Fruit fly (Drosophila melanogaster) whole organism, embryonic: ENCODE results near the gene Cdk1.

ENCODE experiments used
- B-H2 ChIP-seq: fragments of 200-800 bp; sonication (Bioruptor generic); optimal IDR thresholded peaks from 2 replicates; lab custom pipeline; 2018; ENCODE audit warnings: missing biosample characterization, mild to moderate bottlenecking, missing genetic modification characterization
- CG10267 ChIP-seq: fragments of 200-800 bp; sonication (Bioruptor generic); optimal IDR thresholded peaks from 2 replicates; lab custom pipeline; 2018; ENCODE audit warnings: missing biosample characterization, mild to moderate bottlenecking, missing genetic modification characterization, moderate library complexity
- CG10274 ChIP-seq: fragments of 200-800 bp; sonication (Bioruptor generic); optimal IDR thresholded peaks from 3 replicates; lab custom pipeline; 2017; ENCODE audit warnings: missing biosample characterization, mild to moderate bottlenecking, missing genetic modification characterization
- CG12155 ChIP-seq: fragments of 200-800 bp; sonication (Bioruptor generic); optimal IDR thresholded peaks from 3 replicates; lab custom pipeline; 2016; ENCODE audit warnings: missing biosample characterization, missing genetic modification characterization
- CG13424 ChIP-seq: fragments of 200-800 bp; sonication (Bioruptor generic); optimal IDR thresholded peaks from 2 replicates; lab custom pipeline; 2019; ENCODE audit warnings: missing biosample characterization, mild to moderate bottlenecking, missing genetic modification characterization, moderate library complexity
- CG14965 ChIP-seq: fragments of 200-800 bp; sonication (Bioruptor generic); optimal IDR thresholded peaks from 2 replicates; lab custom pipeline; 2016; ENCODE audit warnings: missing biosample characterization, missing genetic modification characterization, borderline replicate concordance
- CG17328 ChIP-seq: fragments of 200-800 bp; sonication (Bioruptor generic); IDR thresholded peaks from 2 replicates; pipeline ENCODE4 v1.3.6; 2022; ENCODE audit warnings: missing biosample characterization, missing genetic modification characterization
- CG17385 ChIP-seq: fragments of 200-800 bp; sonication (Bioruptor generic); optimal IDR thresholded peaks from 3 replicates; lab custom pipeline; 2018; ENCODE audit warnings: missing biosample characterization, mild to moderate bottlenecking, missing genetic modification characterization
- CG17912 ChIP-seq: fragments of 200-800 bp; sonication (Bioruptor generic); optimal IDR thresholded peaks from 2 replicates; lab custom pipeline; 2018; ENCODE audit warnings: missing biosample characterization, mild to moderate bottlenecking, missing genetic modification characterization
- CG2199 ChIP-seq: fragments of 200-800 bp; sonication (Bioruptor generic); IDR thresholded peaks from 3 replicates; pipeline ENCODE4 v1.3.6; 2022; ENCODE audit warnings: missing biosample characterization, missing genetic modification characterization
- CG3163 ChIP-seq: fragments of 200-800 bp; sonication (Bioruptor generic); optimal IDR thresholded peaks from 3 replicates; lab custom pipeline; 2016; ENCODE audit warnings: missing biosample characterization, missing genetic modification characterization
- CG32767 ChIP-seq: fragments of 200-800 bp; sonication (Bioruptor generic); IDR thresholded peaks from 2 replicates; pipeline ENCODE4 v1.3.6; 2022; ENCODE audit warnings: missing biosample characterization, missing genetic modification characterization
- CG42726 ChIP-seq: fragments of 200-800 bp; sonication (Bioruptor generic); IDR thresholded peaks from 2 replicates; pipeline ENCODE4 v1.3.6; 2022; ENCODE audit warnings: missing biosample characterization, missing genetic modification characterization; ENCODE audit not compliant: partially characterized antibody
- CG5245 ChIP-seq: fragments of 200-800 bp; sonication (Bioruptor generic); optimal IDR thresholded peaks from 3 replicates; lab custom pipeline; 2016; ENCODE audit warnings: missing biosample characterization, missing genetic modification characterization
- CG6254 ChIP-seq: fragments of 200-800 bp; sonication (Bioruptor generic); optimal IDR thresholded peaks from 3 replicates; lab custom pipeline; 2017; ENCODE audit warnings: mild to moderate bottlenecking, missing biosample characterization, missing genetic modification reagents, missing genetic modification characterization
- CG8924 ChIP-seq: fragments of 200-800 bp; optimal IDR thresholded peaks from 3 replicates; lab custom pipeline; 2019; ENCODE audit warnings: missing biosample characterization, mild to moderate bottlenecking, missing genetic modification characterization, moderate library complexity
- CG9437 ChIP-seq: fragments of 200-800 bp; sonication (Bioruptor generic); optimal IDR thresholded peaks from 2 replicates; lab custom pipeline; 2018; ENCODE audit warnings: missing biosample characterization, mild to moderate bottlenecking, missing genetic modification characterization
- Dbx ChIP-seq: fragments of 200-800 bp; sonication (Bioruptor generic); IDR thresholded peaks from 3 replicates; pipeline ENCODE4 v1.3.6; 2022; ENCODE audit warnings: missing biosample characterization, missing genetic modification characterization
- Eip74EF ChIP-seq, 2 experiments: fragments of 200-800 bp in 1 of 2; fragments of >200 bp in 1 of 2; sonication (Bioruptor generic) in 1 of 2; optimal IDR thresholded peaks; 2 replicates each; lab custom pipeline; 2017 to 2019; ENCODE audit warnings: missing biosample characterization in 2 of 2, missing genetic modification characterization in 2 of 2, mild to moderate bottlenecking in 1 of 2, moderate library complexity in 1 of 2
- Gug ChIP-seq: fragments of 200-800 bp; sonication (Bioruptor generic); IDR thresholded peaks from 4 replicates; pipeline ENCODE4 v1.3.6; 2022; ENCODE audit warnings: missing biosample characterization, missing genetic modification characterization
- H2.0 ChIP-seq: fragments of 200-800 bp; sonication (Bioruptor generic); IDR thresholded peaks from 2 replicates; pipeline ENCODE4 v1.3.6; 2022; ENCODE audit warnings: missing biosample characterization, missing genetic modification characterization
- HmgD ChIP-seq: fragments of 200-800 bp; sonication (Bioruptor generic); optimal IDR thresholded peaks from 3 replicates; lab custom pipeline; 2016; ENCODE audit warnings: missing biosample characterization, missing genetic modification characterization
- Jarid2 ChIP-seq: fragments of 200-800 bp; sonication (Bioruptor generic); optimal IDR thresholded peaks from 3 replicates; lab custom pipeline; 2017; ENCODE audit warnings: mild to moderate bottlenecking, missing biosample characterization, missing genetic modification reagents, missing genetic modification characterization
- Mes4 ChIP-seq: fragments of 200-800 bp; sonication (Bioruptor generic); optimal IDR thresholded peaks from 2 replicates; lab custom pipeline; 2016; ENCODE audit warnings: missing biosample characterization, missing genetic modification characterization
- Neu2 ChIP-seq: fragments of 200-800 bp; sonication (Bioruptor generic); optimal IDR thresholded peaks from 3 replicates; lab custom pipeline; 2016; ENCODE audit warnings: missing biosample characterization, missing genetic modification characterization, borderline replicate concordance
- Pdp1 ChIP-seq, 2 experiments: fragments of 200-800 bp; sonication (Bioruptor generic); optimal IDR thresholded peaks; 3 replicates each; lab custom pipeline; 2016; ENCODE audit warnings: missing biosample characterization in 2 of 2, missing genetic modification characterization in 2 of 2, mild to moderate bottlenecking in 1 of 2, moderate library complexity in 1 of 2
- Poxn ChIP-seq: fragments of 200-800 bp; sonication (Bioruptor generic); IDR thresholded peaks from 2 replicates; pipeline ENCODE4 v1.3.6; 2022; ENCODE audit warnings: missing biosample characterization, missing genetic modification characterization
- Rx ChIP-seq: fragments of 200-800 bp; sonication (Bioruptor generic); IDR thresholded peaks from 2 replicates; pipeline ENCODE4 v1.3.6; 2022; ENCODE audit warnings: missing biosample characterization, missing genetic modification characterization
- ash1 ChIP-seq: fragments of 200-800 bp; sonication (Bioruptor generic); optimal IDR thresholded peaks from 2 replicates; lab custom pipeline; 2018; ENCODE audit warnings: missing biosample characterization, mild to moderate bottlenecking, missing genetic modification characterization
- grau ChIP-seq: fragments of 200-800 bp; optimal IDR thresholded peaks from 3 replicates; lab custom pipeline; 2019; ENCODE audit warnings: missing biosample characterization, mild to moderate bottlenecking, missing genetic modification characterization, moderate library complexity
- gsb ChIP-seq: fragments of 200-800 bp; sonication (Bioruptor generic); IDR thresholded peaks from 2 replicates; pipeline ENCODE4 v1.3.6; 2022; ENCODE audit warnings: missing biosample characterization, missing genetic modification characterization
- gsb-n ChIP-seq: fragments of 200-800 bp; sonication (Bioruptor generic); optimal IDR thresholded peaks from 3 replicates; lab custom pipeline; 2018; ENCODE audit warnings: missing biosample characterization, mild to moderate bottlenecking, missing genetic modification characterization
- hbn ChIP-seq: fragments of 200-800 bp; sonication (Bioruptor generic); IDR thresholded peaks from 2 replicates; pipeline ENCODE4 v1.3.6; 2022; ENCODE audit warnings: missing biosample characterization, missing genetic modification characterization; ENCODE audit not compliant: partially characterized antibody
- her ChIP-seq: fragments of 200-800 bp; sonication (Bioruptor generic); optimal IDR thresholded peaks from 2 replicates; lab custom pipeline; 2016; ENCODE audit warnings: missing biosample characterization, missing genetic modification characterization
- jumu ChIP-seq: fragments of 200-800 bp; sonication (Bioruptor generic); optimal IDR thresholded peaks from 3 replicates; lab custom pipeline; 2016; ENCODE audit warnings: missing biosample characterization, missing genetic modification characterization
- lbe ChIP-seq: fragments of 200-800 bp; sonication (Bioruptor generic); optimal IDR thresholded peaks from 2 replicates; lab custom pipeline; 2016; ENCODE audit warnings: missing biosample characterization, mild to moderate bottlenecking, missing genetic modification characterization
- lov ChIP-seq, 2 experiments: fragments of 200-800 bp in 1 of 2; fragments of >200 bp in 1 of 2; sonication (Bioruptor generic) in 1 of 2; IDR thresholded peaks in 1 of 2; optimal IDR thresholded peaks in 1 of 2; 2 replicates in 1 of 2; 3 replicates in 1 of 2; pipeline versions ENCODE4 v1.3.6 to Lab custom; 2017 to 2022; ENCODE audit warnings: missing biosample characterization in 1 of 2, missing genetic modification characterization in 1 of 2
- luna ChIP-seq: fragments of 200-800 bp; sonication (Bioruptor generic); optimal IDR thresholded peaks from 2 replicates; lab custom pipeline; 2016; ENCODE audit warnings: missing biosample characterization, missing genetic modification characterization
- nau ChIP-seq: fragments of 200-800 bp; sonication (Bioruptor generic); optimal IDR thresholded peaks from 3 replicates; lab custom pipeline; 2017; ENCODE audit warnings: missing biosample characterization, mild to moderate bottlenecking, missing genetic modification characterization, missing genetic modification reagents
- pfk ChIP-seq: fragments of 200-800 bp; sonication (Bioruptor generic); optimal IDR thresholded peaks from 2 replicates; lab custom pipeline; 2018; ENCODE audit warnings: missing biosample characterization, mild to moderate bottlenecking, missing genetic modification characterization, moderate library complexity
- prd ChIP-seq, 3 experiments: fragments of >200 bp in 2 of 3; fragments of 200-800 bp in 1 of 3; sonication (Bioruptor generic) in 1 of 3; optimal IDR thresholded peaks in 2 of 3; IDR thresholded peaks in 1 of 3; 2 replicates in 2 of 3; 3 replicates in 1 of 3; pipeline versions ENCODE4 v1.3.6 to Lab custom; 2017 to 2022; ENCODE audit warnings: missing biosample characterization in 1 of 3, missing genetic modification characterization in 1 of 3
- pzg ChIP-seq: fragments of 200-800 bp; sonication (Bioruptor generic); optimal IDR thresholded peaks from 3 replicates; lab custom pipeline; 2018; ENCODE audit warnings: missing biosample characterization, mild to moderate bottlenecking, missing genetic modification characterization, moderate library complexity
- row ChIP-seq: fragments of 200-800 bp; sonication (Bioruptor generic); IDR thresholded peaks from 3 replicates; pipeline ENCODE4 v1.3.6; 2022; ENCODE audit warnings: missing biosample characterization, missing genetic modification characterization
- scrt ChIP-seq: fragments of 200-800 bp; sonication (Bioruptor generic); optimal IDR thresholded peaks from 2 replicates; lab custom pipeline; 2018; ENCODE audit warnings: missing biosample characterization, mild to moderate bottlenecking, missing genetic modification characterization, moderate library complexity
- sima ChIP-seq: fragments of 200-800 bp; sonication (Bioruptor generic); optimal IDR thresholded peaks from 2 replicates; lab custom pipeline; 2016; ENCODE audit warnings: missing biosample characterization, missing genetic modification characterization
- slp2 ChIP-seq: fragments of 200-800 bp; sonication (Bioruptor generic); optimal IDR thresholded peaks from 2 replicates; lab custom pipeline; 2016; ENCODE audit warnings: missing biosample characterization, missing genetic modification characterization
- sqz ChIP-seq: fragments of 200-800 bp; sonication (Bioruptor generic); optimal IDR thresholded peaks from 3 replicates; lab custom pipeline; 2018; ENCODE audit warnings: missing biosample characterization, mild to moderate bottlenecking, missing genetic modification characterization
- tgo ChIP-seq: fragments of 200-800 bp; sonication (Bioruptor generic); IDR thresholded peaks from 3 replicates; pipeline ENCODE4 v1.3.6; 2022; ENCODE audit warnings: missing biosample characterization, missing genetic modification characterization

Cdk1 gene

dm6 chr2L:10381890-10382450 is 4.1 kb downstream of the Cdk1 start, which contains the start of gene CG5096 (continued):
- TF ChIP-seq lbe (peak; percentile 62), Dbx (peak; percentile 94), CG10267 (tag; lab: Kevin White, UChicago) (peak; percentile 80), CG8924 (tag; lab: Kevin White, UChicago) (peak; percentile 94), H2.0 (GFP tag; lab: Robert Waterston, UW) (peak; percentile 79), grau (peak; percentile 93), CG17385 (GFP tag; lab: Kevin White, UChicago) (peak; percentile 89), jumu (GFP tag; lab: Kevin White, UChicago) (peak; percentile 53), Rx (GFP tag; lab: Robert Waterston, UW) (no peak), gsb (GFP tag; lab: Robert Waterston, UW) (peak; percentile 84), CG13424 (tag; lab: Kevin White, UChicago) (peak; percentile 93), Pdp1 (GFP tag; optimal IDR thresholded peaks at IDR 0.05; lab: Kevin White, UChicago) (peak; percentile 78 to 79), gsb-n (tag; lab: Kevin White, UChicago) (peak; percentile 72), CG32767 (peak; percentile 82), her (GFP tag; lab: Kevin White, UChicago) (peak; percentile 82), luna (GFP tag; lab: Kevin White, UChicago) (peak; percentile 45), CG14965 (GFP tag; lab: Kevin White, UChicago) (no peak), Mes4 (GFP tag; lab: Kevin White, UChicago) (peak; percentile 29), prd (optimal IDR thresholded peaks at IDR 0.05; lab: Kevin White, UChicago) (no peak), prd (GFP tag; IDR thresholded peaks at IDR 0.05; lab: Robert Waterston, UW) (peak; percentile 87), sima (peak; percentile 15), slp2 (GFP tag; lab: Kevin White, UChicago) (peak; percentile 47), CG42726 (GFP tag; lab: Robert Waterston, UW) (no peak), CG17912 (GFP tag; lab: Kevin White, UChicago) (peak; percentile 43), Poxn (GFP tag; lab: Robert Waterston, UW) (peak; percentile 52; the same call in 1 of the 2 replicates), Gug (no peak), CG5245 (GFP tag; lab: Kevin White, UChicago) (peak; percentile 66), CG2199 (peak; percentile 70; the same call in 1 of the 3 replicates), HmgD (GFP tag; lab: Kevin White, UChicago) (no peak), CG17328 (GFP tag; lab: Robert Waterston, UW) (peak; percentile 83), Jarid2 (GFP tag; lab: Kevin White, UChicago) (no peak), row (peak; percentile 96), scrt (GFP tag; lab: Kevin White, UChicago) (peak; percentile 90), CG12155 (GFP tag; lab: Kevin White, UChicago) (peak; percentile 82), CG6254 (GFP tag; lab: Kevin White, UChicago) (peak; percentile 60), ash1 (GFP tag; lab: Kevin White, UChicago) (peak; percentile 82), B-H2 (GFP tag; lab: Kevin White, UChicago) (peak; percentile 84), CG3163 (GFP tag; lab: Kevin White, UChicago) (peak; percentile 46), CG10274 (GFP tag; lab: Kevin White, UChicago) (peak; percentile 46), pfk (GFP tag; lab: Kevin White, UChicago) (no peak), Eip74EF (GFP tag; optimal IDR thresholded peaks at IDR 0.05; lab: Kevin White, UChicago) (peak in 1 of 2 experiments; percentile 87), pzg (GFP tag; lab: Kevin White, UChicago) (peak; percentile 10), nau (GFP tag; lab: Kevin White, UChicago) (peak; percentile 84), CG9437 (GFP tag; lab: Kevin White, UChicago) (peak; percentile 73), tgo (GFP tag; lab: Robert Waterston, UW) (peak; percentile 90), lov (optimal IDR thresholded peaks at IDR 0.05; lab: Kevin White, UChicago) (no peak), lov (GFP tag; IDR thresholded peaks at IDR 0.05; lab: Robert Waterston, UW) (peak; percentile 67; the same call in 1 of the 3 replicates), Neu2 (GFP tag; lab: Kevin White, UChicago) (no peak), hbn (GFP tag; lab: Robert Waterston, UW) (no peak), sqz (GFP tag; lab: Kevin White, UChicago) (peak; percentile 61)
